Fruit fly (Drosophila melanogaster): Measurements from ENCODE around the gene Dci.

The Dci gene

DNA sequence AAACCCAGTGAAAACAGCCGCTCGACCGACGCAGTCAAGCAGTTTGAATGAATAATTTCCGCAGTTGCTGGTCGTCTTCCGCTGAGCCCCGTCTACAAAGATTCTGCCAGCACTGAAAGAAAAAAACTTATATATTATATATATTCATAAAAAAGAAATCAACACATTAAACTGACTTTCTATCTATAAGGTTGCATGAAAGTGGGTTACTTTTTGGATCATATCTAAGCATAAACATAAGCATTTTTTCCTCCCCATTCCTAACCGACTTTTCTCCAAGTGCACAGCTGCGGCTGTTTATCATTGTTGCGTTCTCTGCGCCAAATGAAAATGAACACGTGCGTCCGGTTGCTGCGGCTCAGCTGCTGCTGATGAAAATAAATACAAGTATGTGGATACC, 30.8 kb upstream of the Dci start (continued):
- peak; percentile 69 for TF ChIP-seq CG17829 (tag; optimal IDR thresholded peaks at IDR 0.05)
- no peak for TF ChIP-seq gfzf (GFP tag; optimal IDR thresholded peaks at IDR 0.05)
- peak; percentile 10 for TF ChIP-seq CG12942 (GFP tag; optimal IDR thresholded peaks at IDR 0.05)
- TF ChIP-seq Doc2 (GFP tag; IDR thresholded peaks at IDR 0.05), result no peak
- peak; percentile 68 for TF ChIP-seq CG11247 (GFP tag; IDR thresholded peaks at IDR 0.05)
- peak; percentile 50 for TF ChIP-seq NfI (GFP tag; optimal IDR thresholded peaks at IDR 0.05)
- peak; percentile 28 for TF ChIP-seq zf30C (GFP tag; optimal IDR thresholded peaks at IDR 0.05)
- peak in 1 of 2 experiments; percentile 35 for TF ChIP-seq chif (GFP tag; optimal IDR thresholded peaks at IDR 0.05)
- peak; percentile 39 for TF ChIP-seq HmgZ (tag; optimal IDR thresholded peaks at IDR 0.05)
- peak; percentile 78 for TF ChIP-seq CG14441 (GFP tag; IDR thresholded peaks at IDR 0.05)
- no peak for TF ChIP-seq slou (GFP tag; optimal IDR thresholded peaks at IDR 0.05)
- TF ChIP-seq CG2202 (tag; optimal IDR thresholded peaks at IDR 0.05), result peak; percentile 29
- TF ChIP-seq PHDP (tag; optimal IDR thresholded peaks at IDR 0.05), result peak; percentile 71
- TF ChIP-seq Ptx1 (GFP tag; IDR thresholded peaks at IDR 0.05), result peak; percentile 79
- peak; percentile 69 for TF ChIP-seq CG13296 (GFP tag; optimal IDR thresholded peaks at IDR 0.05)
- TF ChIP-seq B-H1 (GFP tag; IDR thresholded peaks at IDR 0.05), result peak; percentile 65; the same call in 2 of the 3 replicates
- TF ChIP-seq jumu (GFP tag; optimal IDR thresholded peaks at IDR 0.05), result no peak
- TF ChIP-seq Adf1 (GFP tag; IDR thresholded peaks at IDR 0.05), result peak; percentile 23; the same call in 1 of the 2 replicates
- no peak for TF ChIP-seq Ets97D (GFP tag; optimal IDR thresholded peaks at IDR 0.05)
- TF ChIP-seq CG3281 (GFP tag; optimal IDR thresholded peaks at IDR 0.05), result peak; percentile 52
- TF ChIP-seq sim (GFP tag; IDR thresholded peaks at IDR 0.05), result no peak
- peak; percentile 71 for TF ChIP-seq CG32767 (GFP tag; IDR thresholded peaks at IDR 0.05)
- 0 out of 3 replicates have a peak, but pooled peaks have one; percentile 55 for TF ChIP-seq CG2889 (GFP tag; IDR thresholded peaks at IDR 0.05)
- peak; percentile 22 to 83 for TF ChIP-seq Hr51 (GFP tag; optimal IDR thresholded peaks at IDR 0.05)
- no peak for TF ChIP-seq Dll (GFP tag; IDR thresholded peaks at IDR 0.05; ENCODE audit: partially characterized antibody)
- TF ChIP-seq CG8478 (optimal IDR thresholded peaks at IDR 0.05), result no peak
- no peak for TF ChIP-seq CG3065 (GFP tag; optimal IDR thresholded peaks at IDR 0.05)
- TF ChIP-seq CG3163 (GFP tag; optimal IDR thresholded peaks at IDR 0.05), result no peak
- TF ChIP-seq CG6765 (GFP tag; optimal IDR thresholded peaks at IDR 0.05), result no peak
- TF ChIP-seq B-H2 (GFP tag; optimal IDR thresholded peaks at IDR 0.05), result no peak
- no peak for TF ChIP-seq CG34224 (GFP tag; IDR thresholded peaks at IDR 0.05; ENCODE audit: partially characterized antibody)
- peak; percentile 86 for TF ChIP-seq CG31441 (GFP tag; IDR thresholded peaks at IDR 0.05)
- TF ChIP-seq unpg (GFP tag; optimal IDR thresholded peaks at IDR 0.05), result peak; percentile 79
- peak; percentile 51 for TF ChIP-seq CG1602 (GFP tag; optimal IDR thresholded peaks at IDR 0.05)
- no peak for TF ChIP-seq yki (optimal IDR thresholded peaks at IDR 0.05)
- TF ChIP-seq Bdp1 (GFP tag; optimal IDR thresholded peaks at IDR 0.05), result no peak
- TF ChIP-seq Oaz (GFP tag; IDR thresholded peaks at IDR 0.05), result peak; percentile 52; the same call in 1 of the 2 replicates
- peak; percentile 66; the same call in 2 of the 3 replicates for TF ChIP-seq CG17361 (GFP tag; IDR thresholded peaks at IDR 0.05)
- TF ChIP-seq Deaf1 (tag; optimal IDR thresholded peaks at IDR 0.05), result peak; percentile 42
- TF ChIP-seq ken (GFP tag; IDR thresholded peaks at IDR 0.05), result peak; percentile 72
- TF ChIP-seq ara (GFP tag; IDR thresholded peaks at IDR 0.05), result peak; percentile 81
- TF ChIP-seq Abd-B (GFP tag; optimal IDR thresholded peaks at IDR 0.05), result peak; percentile 55
- TF ChIP-seq CG8281 (tag; optimal IDR thresholded peaks at IDR 0.05), result no peak
- peak; percentile 14 for TF ChIP-seq Mes4 (GFP tag; optimal IDR thresholded peaks at IDR 0.05)
- TF ChIP-seq CG30431 (GFP tag; optimal IDR thresholded peaks at IDR 0.05), result peak; percentile 57
- peak; percentile 51 for TF ChIP-seq kah (GFP tag; optimal IDR thresholded peaks at IDR 0.05)
- TF ChIP-seq br (optimal IDR thresholded peaks at IDR 0.05), result no peak
- TF ChIP-seq pzg (GFP tag; optimal IDR thresholded peaks at IDR 0.05), result no peak
- TF ChIP-seq CoRest (tag; optimal IDR thresholded peaks at IDR 0.05), result peak; percentile 74
- TF ChIP-seq CG34376 (GFP tag; optimal IDR thresholded peaks at IDR 0.05), result no peak
- TF ChIP-seq gsb (GFP tag; IDR thresholded peaks at IDR 0.05), result peak; percentile 56; the same call in 1 of the 2 replicates
- no peak for TF ChIP-seq ac (GFP tag; optimal IDR thresholded peaks at IDR 0.05)

Measured in whole organism, embryonic.